Worm (Caenorhabditis elegans): ENCODE data around the gene F58H1.6.
A peak's percentile ranks its signal among the peaks of the same experiment; 100 is the strongest.

F58H1.6 gene

DNA sequence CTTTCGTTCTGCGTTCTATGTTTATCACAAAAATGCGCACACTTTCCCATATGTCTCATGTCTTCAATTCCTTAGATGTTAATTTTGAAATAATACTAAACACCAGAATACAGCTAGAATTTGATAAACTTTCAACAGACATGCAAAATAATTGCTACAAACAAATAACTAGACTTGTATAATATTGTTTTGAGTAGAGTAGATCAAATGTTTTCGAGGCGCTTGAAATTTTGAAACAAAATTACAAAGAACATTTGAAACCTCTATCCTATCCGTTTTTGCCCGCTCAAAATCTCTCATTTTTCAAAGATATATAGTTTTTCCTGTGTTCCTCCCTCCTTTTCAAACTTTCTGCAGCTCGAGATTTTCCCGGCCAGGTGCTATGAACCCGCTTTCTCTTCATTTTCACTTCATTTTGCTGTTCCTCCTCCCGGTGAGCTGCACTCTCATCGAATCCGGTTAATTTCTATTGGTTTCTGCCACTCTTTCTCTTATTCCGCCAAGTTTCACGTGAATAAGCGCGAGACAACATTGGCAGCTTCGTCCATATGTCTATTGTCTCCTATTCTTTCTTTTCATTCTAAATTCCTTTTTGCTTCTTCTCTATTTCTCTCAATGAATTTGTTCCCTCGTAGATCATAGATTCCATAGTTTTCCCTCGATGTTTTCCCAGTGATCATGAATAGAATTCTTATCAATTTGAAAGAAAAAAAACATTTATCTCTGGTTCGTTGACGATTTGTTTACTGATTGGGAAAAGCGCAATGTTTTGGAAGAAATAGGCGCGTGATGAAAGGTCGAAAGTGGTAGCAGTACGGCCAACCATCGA, 20.5 kb upstream of the F58H1.6 start:
- TF ChIP-seq fkh-10 (GFP tag; optimal IDR thresholded peaks at IDR 0.05) (no peak), elt-2 (tag; optimal IDR thresholded peaks at IDR 0.05) (peak; percentile 42), lin-14 (GFP tag; optimal IDR thresholded peaks at IDR 0.05) (peak; percentile 67), mep-1 (tag; optimal IDR thresholded peaks at IDR 0.05) (peak; percentile 51), lin-35 (GFP tag; optimal IDR thresholded peaks at IDR 0.05) (peak in 1 of 2 experiments; percentile 40), nhr-71 (tag; optimal IDR thresholded peaks at IDR 0.05) (peak; percentile 43), elt-3 (tag; optimal IDR thresholded peaks at IDR 0.05) (peak in 1 of 6 experiments; percentile 71), lsy-2 (tag; optimal IDR thresholded peaks at IDR 0.05) (peak; percentile 8 to 60), pag-3 (tag; optimal IDR thresholded peaks at IDR 0.05; ENCODE audit: borderline replicate concordance, insufficient read depth) (no peak), nhr-20 (tag; optimal IDR thresholded peaks at IDR 0.05) (peak; percentile 28), nhr-84 (tag; optimal IDR thresholded peaks at IDR 0.05) (no peak), efl-1 (optimal IDR thresholded peaks at IDR 0.05) (no peak), efl-1 (GFP tag; optimal IDR thresholded peaks at IDR 0.05 in 1 of 2) (peak; percentile 10 to 20), aly-2 (tag; optimal IDR thresholded peaks at IDR 0.05) (no peak), skn-1 (tag; optimal IDR thresholded peaks at IDR 0.05) (peak; percentile 17), snu-23 (GFP tag; optimal IDR thresholded peaks at IDR 0.05) (peak; percentile 28), nhr-85 (tag) (peak; percentile 34), tbx-2 (tag; optimal IDR thresholded peaks at IDR 0.05) (peak; percentile 7), blmp-1 (tag; optimal IDR thresholded peaks at IDR 0.05) (peak; percentile 56), rnt-1 (tag; optimal IDR thresholded peaks at IDR 0.05) (peak; percentile 31), unc-62 (GFP tag; optimal IDR thresholded peaks at IDR 0.05) (no peak)

DNA sequence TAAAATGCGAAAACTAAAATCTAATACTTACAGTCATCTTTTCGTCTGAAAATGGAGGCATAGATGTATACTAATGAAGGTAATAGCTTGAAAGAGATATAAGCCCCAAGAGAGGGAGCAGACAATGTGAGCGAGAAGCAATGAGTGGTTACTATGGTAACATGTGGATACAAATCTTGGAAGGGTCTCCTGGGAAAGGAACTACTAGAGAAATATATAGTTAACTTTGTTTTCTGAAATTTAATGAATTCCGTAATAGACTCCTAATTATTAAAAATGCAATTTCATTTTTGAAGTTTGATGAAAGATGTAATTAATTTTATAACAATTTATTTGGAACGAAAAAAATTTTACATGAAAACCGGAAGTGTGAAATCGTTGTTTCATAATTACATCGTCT, 15.1 kb upstream of the F58H1.6 start, which contains the start of gene osm-6:
TSS of gene osm-6 (minus strand) at position 101 of the 400 bp plus-strand sequence.
- no peak for TF ChIP-seq tbx-2 (tag; optimal IDR thresholded peaks at IDR 0.05)
- TF ChIP-seq unc-30 (tag; optimal IDR thresholded peaks at IDR 0.05) = no peak
- TF ChIP-seq xbp-1 (tag; optimal IDR thresholded peaks at IDR 0.05) = no peak
- TF ChIP-seq snpc-4 (tag; optimal IDR thresholded peaks at IDR 0.05) = no peak
- TF ChIP-seq fkh-8 (tag; optimal IDR thresholded peaks at IDR 0.05) = peak; percentile 46
- TF ChIP-seq nhr-71 (tag; optimal IDR thresholded peaks at IDR 0.05) = peak; percentile 2
- no peak for TF ChIP-seq ces-1 (GFP tag; optimal IDR thresholded peaks at IDR 0.05)
- TF ChIP-seq tlp-1 (tag; optimal IDR thresholded peaks at IDR 0.05) = no peak

DNA sequence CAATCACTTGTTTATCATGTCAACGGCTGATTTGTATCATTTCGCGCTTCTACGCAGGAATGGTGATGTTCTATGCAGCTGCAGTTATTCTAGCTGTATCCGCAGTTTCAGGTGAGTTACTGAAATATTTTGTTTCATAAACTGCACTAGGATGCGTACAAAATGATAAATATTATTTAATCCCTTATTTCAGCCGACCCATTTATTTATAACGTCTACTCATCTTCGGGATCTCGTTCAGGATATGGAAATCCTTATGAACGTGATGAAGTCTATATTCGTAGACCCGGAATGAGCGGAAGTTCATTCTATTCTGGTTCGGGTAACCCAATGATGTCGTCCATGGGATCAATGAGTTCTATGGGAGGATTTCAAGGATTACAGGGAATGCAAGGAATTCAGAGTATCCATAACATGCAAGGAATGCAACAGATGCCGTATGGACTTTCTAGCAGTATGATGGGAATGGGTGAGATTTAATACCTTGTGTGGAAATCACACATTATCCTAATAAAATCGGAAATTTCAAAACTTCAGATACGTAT, 13.3 kb upstream of the F58H1.6 start, which contains the start of gene F58H1.2:
TSS of gene F58H1.2 (plus strand) at position 51 of the 545 bp plus-strand sequence.
- TF ChIP-seq ceh-63 (GFP tag; optimal IDR thresholded peaks at IDR 0.05) (no peak), nhr-47 (tag; optimal IDR thresholded peaks at IDR 0.05) (no peak), nhr-77 (tag; optimal IDR thresholded peaks at IDR 0.05) (no peak), skn-1 (tag; optimal IDR thresholded peaks at IDR 0.05) (no peak), egl-13 (tag; optimal IDR thresholded peaks at IDR 0.05) (no peak)

DNA sequence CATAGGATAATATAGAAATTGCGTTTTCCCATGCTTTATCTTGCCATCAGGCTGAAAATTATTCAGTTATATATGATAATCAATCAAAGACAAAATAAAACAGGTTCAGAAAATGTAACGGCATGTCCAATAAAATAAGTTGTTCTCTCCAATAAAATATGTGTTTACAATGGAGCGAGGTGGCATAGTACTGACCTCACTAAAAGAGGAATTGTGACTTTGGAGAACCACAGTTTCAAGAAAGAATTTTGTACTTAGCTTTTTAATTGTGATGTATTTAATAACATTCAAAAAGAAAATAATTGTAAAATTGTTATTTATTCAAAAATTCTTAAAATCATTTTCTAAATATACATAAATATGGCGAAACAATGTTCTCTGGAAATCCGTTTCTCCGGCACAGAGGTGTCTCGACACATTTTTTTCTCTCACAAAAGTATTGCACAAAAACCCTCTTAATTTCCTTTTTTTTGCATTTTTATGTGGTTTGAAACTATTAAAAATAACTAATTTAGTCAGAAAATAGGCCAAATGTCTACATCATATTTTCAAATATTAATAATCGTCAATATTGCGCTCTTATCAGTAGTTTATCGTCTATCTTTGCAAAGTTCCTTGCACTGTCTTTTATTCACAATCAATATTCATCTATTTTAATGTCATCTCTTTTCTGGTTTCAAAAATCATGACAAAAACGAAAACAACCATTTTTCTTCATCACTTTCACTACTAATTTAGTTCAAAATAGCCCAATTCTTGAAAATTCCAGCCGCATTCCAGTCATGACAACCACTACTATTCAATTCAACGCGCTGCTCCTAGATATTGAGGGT, 9.0 kb upstream of the F58H1.6 start, which contains the start of the genes aman-2 and F58H1.3:
TSS of gene aman-2 (minus strand) at position 51 of the 833 bp plus-strand sequence.
TSS of gene F58H1.3 (plus strand) at position 783 of the 833 bp plus-strand sequence.
- TF ChIP-seq mep-1 (tag; optimal IDR thresholded peaks at IDR 0.05) = no peak
- no peak for TF ChIP-seq nhr-76 (tag; optimal IDR thresholded peaks at IDR 0.05)
- TF ChIP-seq nhr-12 (tag; optimal IDR thresholded peaks at IDR 0.05) = no peak
- TF ChIP-seq zip-4 (GFP tag; optimal IDR thresholded peaks at IDR 0.05) = no peak
- TF ChIP-seq lir-3 (tag; optimal IDR thresholded peaks at IDR 0.05; ENCODE audit: poor library complexity) = peak; percentile 47
- peak; percentile 28 for TF ChIP-seq nhr-20 (tag; optimal IDR thresholded peaks at IDR 0.05)
- TF ChIP-seq nhr-11 (tag; optimal IDR thresholded peaks at IDR 0.05) = no peak
- no peak for TF ChIP-seq pag-3 (tag; optimal IDR thresholded peaks at IDR 0.05; ENCODE audit: borderline replicate concordance, insufficient read depth)
- no peak for TF ChIP-seq nhr-85 (tag)
- TF ChIP-seq egl-27 (tag; optimal IDR thresholded peaks at IDR 0.05) = no peak
- TF ChIP-seq F16B12.6 (tag; optimal IDR thresholded peaks at IDR 0.05) = no peak
- no peak for TF ChIP-seq nhr-77 (tag; optimal IDR thresholded peaks at IDR 0.05)
- no peak for TF ChIP-seq pqm-1 (tag; optimal IDR thresholded peaks at IDR 0.05)
- no peak for TF ChIP-seq nhr-237 (tag; optimal IDR thresholded peaks at IDR 0.05)
- TF ChIP-seq egl-13 (tag; optimal IDR thresholded peaks at IDR 0.05) = no peak
- TF ChIP-seq elt-3 (tag; optimal IDR thresholded peaks at IDR 0.05) = no peak
- TF ChIP-seq rnt-1 (tag; optimal IDR thresholded peaks at IDR 0.05) = no peak
- peak; percentile 73 for TF ChIP-seq lin-14 (GFP tag; optimal IDR thresholded peaks at IDR 0.05)
- TF ChIP-seq tlp-1 (tag; optimal IDR thresholded peaks at IDR 0.05) = no peak
- no peak for TF ChIP-seq ets-5 (GFP tag; IDR thresholded peaks at IDR 0.05)
- no peak for TF ChIP-seq hlh-4 (tag; optimal IDR thresholded peaks at IDR 0.05)
- no peak for TF ChIP-seq snpc-4 (tag; optimal IDR thresholded peaks at IDR 0.05)
